Worm (Caenorhabditis elegans) whole organism, midembryonic: ENCODE measurements around the gene Y75B8A.34.

Experiments used
- flt-1 ChIP-seq: fragments of 200-800 bp; sonication (Bioruptor generic); IDR thresholded peaks from 2 replicates; pipeline ENCODE4 v1.3.6; 2022; ENCODE audit warnings: missing genetic modification characterization, missing compliant biosample characterization
- med-1 ChIP-seq: sonication (generic microtip); optimal IDR thresholded peaks from 2 replicates; lab custom pipeline; 2017; ENCODE audit warnings: missing genetic modification characterization, mild to moderate bottlenecking, missing compliant biosample characterization, antibody characterized with exemption, missing genetic modification reagents; ENCODE audit not compliant: insufficient read depth
- tab-1 ChIP-seq: fragments of 200-800 bp; sonication (Bioruptor generic); IDR thresholded peaks from 2 replicates; pipeline ENCODE4 v1.3.6; 2022; ENCODE audit warnings: missing genetic modification characterization, missing compliant biosample characterization
- ztf-23 ChIP-seq: fragments of 200-800 bp; sonication (Bioruptor generic); IDR thresholded peaks from 2 replicates; pipeline ENCODE4 v1.3.6; 2022; ENCODE audit warnings: missing genetic modification reagents, missing genetic modification characterization, missing compliant biosample characterization

- no peak for TF ChIP-seq med-1 (GFP tag; lab: Kevin White, UChicago)
- no peak for TF ChIP-seq tab-1 (GFP tag; lab: Robert Waterston, UW)
- no peak for TF ChIP-seq flt-1 (GFP tag; lab: Robert Waterston, UW)
- TF ChIP-seq ztf-23 (GFP tag; lab: Robert Waterston, UW): no peak
Measured at ce11 chrIII:12373306-12373705, 13.9 kb downstream of the Y75B8A.34 start.
